Worm (Caenorhabditis elegans) whole organism, L4 larva: Measurements from ENCODE around the gene nhr-35.

Experiments
- D1046.2 ChIP-seq: fragments of 200-800 bp; sonication (Bioruptor generic); IDR thresholded peaks from 2 replicates; pipeline ENCODE4 v1.3.6; 2022; ENCODE audit warnings: missing genetic modification characterization, missing compliant biosample characterization
- F26F4.8 ChIP-seq: fragments of 200-800 bp; sonication (Bioruptor generic); conservative IDR thresholded peaks from 2 replicates; pipeline ENCODE4 v1.3.6; 2022; ENCODE audit warnings: missing genetic modification characterization, missing compliant biosample characterization
- T20F7.1 ChIP-seq: fragments of 200-800 bp; sonication (Bioruptor generic); optimal IDR thresholded peaks from 2 replicates; lab custom pipeline; 2018; ENCODE audit warnings: mild to moderate bottlenecking, missing genetic modification characterization, missing compliant biosample characterization
- T26A8.4 ChIP-seq: fragments of 200-800 bp; sonication (Bioruptor generic); IDR thresholded peaks from 2 replicates; pipeline ENCODE4 v1.3.6; 2022; ENCODE audit warnings: missing genetic modification characterization, missing compliant biosample characterization
- Y105C5A.15 ChIP-seq: fragments of 200-800 bp; sonication (Bioruptor generic); IDR thresholded peaks from 2 replicates; pipeline ENCODE4 v1.3.6; 2022; ENCODE audit warnings: missing genetic modification characterization, missing compliant biosample characterization
- Y48G9A.11 ChIP-seq: fragments of 200-800 bp; sonication (Bioruptor generic); IDR thresholded peaks from 2 replicates; pipeline ENCODE4 v1.3.6; 2022; ENCODE audit warnings: missing genetic modification reagents, missing genetic modification characterization, missing compliant biosample characterization
- Y5F2A.4 ChIP-seq: fragments of 200-800 bp; sonication (Bioruptor generic); optimal IDR thresholded peaks from 2 replicates; lab custom pipeline; 2018; ENCODE audit warnings: mild to moderate bottlenecking, missing genetic modification characterization, missing compliant biosample characterization
- aha-1 ChIP-seq: fragments of 150-350 bp; peaks from one replicate; lab custom pipeline; 2014; ENCODE audit warnings: missing biosample characterization, missing genetic modification characterization
- aly-2 ChIP-seq: sonication (generic microtip); optimal IDR thresholded peaks from 2 replicates; lab custom pipeline; 2018; ENCODE audit warnings: missing biosample characterization, missing genetic modification characterization
- arid-1 ChIP-seq: fragments of 200-800 bp; sonication (Bioruptor generic); conservative IDR thresholded peaks from 2 replicates; pipeline ENCODE4 v1.3.6; 2022; ENCODE audit warnings: missing genetic modification reagents, missing genetic modification characterization, missing compliant biosample characterization
- ceh-20 ChIP-seq: fragments of 200-800 bp; sonication (Bioruptor generic); IDR thresholded peaks from 2 replicates; pipeline ENCODE4 v1.3.6; 2022; ENCODE audit warnings: missing genetic modification reagents, missing genetic modification characterization, missing compliant biosample characterization
- ceh-62 ChIP-seq: sonication (generic microtip); optimal IDR thresholded peaks from 2 replicates; lab custom pipeline; 2017; ENCODE audit warnings: missing biosample characterization, missing genetic modification characterization
- ceh-82 ChIP-seq: sonication (generic microtip); optimal IDR thresholded peaks from 2 replicates; lab custom pipeline; 2017; ENCODE audit warnings: missing biosample characterization, missing genetic modification characterization
- cey-2 ChIP-seq: sonication (generic microtip); optimal IDR thresholded peaks from 3 replicates; lab custom pipeline; 2017; ENCODE audit warnings: missing genetic modification characterization, mild to moderate bottlenecking, missing compliant biosample characterization, antibody characterized with exemption, borderline replicate concordance; ENCODE audit not compliant: insufficient read depth
- ctbp-1 ChIP-seq: fragments of 200-800 bp; sonication (Bioruptor generic); IDR thresholded peaks from 2 replicates; pipeline ENCODE4 v1.3.6; 2022; ENCODE audit warnings: missing genetic modification reagents, missing genetic modification characterization, missing compliant biosample characterization
- daf-8 ChIP-seq: fragments of 200-800 bp; sonication (Bioruptor generic); IDR thresholded peaks from 2 replicates; pipeline ENCODE4 v1.3.6; 2022; ENCODE audit warnings: missing genetic modification characterization, missing compliant biosample characterization
- dmd-6 ChIP-seq: fragments of 200-800 bp; sonication (Bioruptor generic); IDR thresholded peaks from 2 replicates; pipeline ENCODE4 v1.3.6; 2022; ENCODE audit warnings: missing genetic modification reagents, missing genetic modification characterization, missing compliant biosample characterization
- dmd-8 ChIP-seq: fragments of 200-800 bp; sonication (Bioruptor generic); IDR thresholded peaks from 2 replicates; pipeline ENCODE4 v1.3.6; 2022; ENCODE audit warnings: missing genetic modification characterization, missing compliant biosample characterization
- dmd-9 ChIP-seq: fragments of 200-800 bp; sonication (Bioruptor generic); IDR thresholded peaks from 2 replicates; pipeline ENCODE4 v1.3.6; 2022; ENCODE audit warnings: missing genetic modification reagents, missing genetic modification characterization, missing compliant biosample characterization
- dve-1 ChIP-seq: sonication (generic microtip); optimal IDR thresholded peaks from 2 replicates; lab custom pipeline; 2017; ENCODE audit warnings: antibody characterized with exemption, mild to moderate bottlenecking, missing genetic modification characterization, missing compliant biosample characterization; ENCODE audit not compliant: insufficient read depth
- egl-27 ChIP-seq: sonication (generic microtip); optimal IDR thresholded peaks from 3 replicates; lab custom pipeline; 2017; ENCODE audit warnings: missing biosample characterization, missing genetic modification reagents, missing genetic modification characterization
- egl-43 ChIP-seq: fragments of 200-800 bp; sonication (Bioruptor generic); IDR thresholded peaks from 2 replicates; pipeline ENCODE4 v1.3.6; 2022; ENCODE audit warnings: missing genetic modification reagents, missing genetic modification characterization, missing compliant biosample characterization
- fos-1 ChIP-seq: fragments of 150-350 bp; optimal IDR thresholded peaks from 2 replicates; lab custom pipeline; 2014; ENCODE audit warnings: missing biosample characterization, missing genetic modification characterization
- hif-1 ChIP-seq, 2 experiments: sonication (generic microtip); optimal IDR thresholded peaks; 2 replicates each; lab custom pipeline; 2016 to 2017; ENCODE audit warnings: missing compliant biosample characterization in 2 of 2, missing genetic modification characterization in 2 of 2, missing genetic modification reagents in 2 of 2, missing genotype in 2 of 2, mild to moderate bottlenecking in 1 of 2
- lin-13 ChIP-seq: fragments of 150-350 bp; optimal IDR thresholded peaks from 2 replicates; lab custom pipeline; 2014; ENCODE audit warnings: missing biosample characterization, missing genetic modification reagents, missing genetic modification characterization
- lin-15B ChIP-seq: fragments of 150-350 bp; sonication (generic microtip); optimal IDR thresholded peaks from 3 replicates; lab custom pipeline; 2014; ENCODE audit warnings: missing biosample characterization, missing genetic modification characterization
- lin-38 ChIP-seq: fragments of 200-800 bp; sonication (Bioruptor generic); IDR thresholded peaks from 2 replicates; pipeline ENCODE4 v1.3.6; 2022; ENCODE audit warnings: missing genetic modification reagents, missing genetic modification characterization, missing compliant biosample characterization
- lir-3 ChIP-seq: sonication (generic microtip); optimal IDR thresholded peaks from 2 replicates; lab custom pipeline; 2016; ENCODE audit warnings: mild to moderate bottlenecking, missing genetic modification characterization, missing compliant biosample characterization
- madf-5 ChIP-seq, 2 experiments: fragments of 200-800 bp; sonication (Bioruptor generic); IDR thresholded peaks; 2 replicates each; pipeline ENCODE4 v1.3.6; 2022; ENCODE audit warnings: missing compliant biosample characterization in 2 of 2, missing genetic modification characterization in 2 of 2
- nhr-10 ChIP-seq: fragments of 150-350 bp; optimal IDR thresholded peaks from 2 replicates; lab custom pipeline; 2014; ENCODE audit warnings: missing biosample characterization, missing genetic modification characterization
- nhr-11 ChIP-seq: fragments of 150-350 bp; optimal IDR thresholded peaks from 2 replicates; lab custom pipeline; 2014; ENCODE audit warnings: missing biosample characterization, missing genetic modification characterization
- nhr-111 ChIP-seq: fragments of 200-800 bp; sonication (Bioruptor generic); optimal IDR thresholded peaks from 2 replicates; lab custom pipeline; 2018; ENCODE audit warnings: mild to moderate bottlenecking, missing genetic modification characterization, missing compliant biosample characterization
- nhr-237 ChIP-seq: sonication (generic microtip); optimal IDR thresholded peaks from 2 replicates; lab custom pipeline; 2017; ENCODE audit warnings: missing biosample characterization, missing genetic modification characterization
- nhr-25 ChIP-seq: sonication (generic microtip); optimal IDR thresholded peaks from 2 replicates; lab custom pipeline; 2017; ENCODE audit warnings: missing genetic modification characterization, mild to moderate bottlenecking, missing compliant biosample characterization, antibody characterized with exemption, moderate library complexity, borderline replicate concordance; ENCODE audit not compliant: insufficient read depth
- nhr-42 ChIP-seq: fragments of 200-800 bp; sonication (Bioruptor generic); IDR thresholded peaks from 2 replicates; pipeline ENCODE4 v1.3.6; 2022; ENCODE audit warnings: missing genetic modification characterization, missing compliant biosample characterization
- nhr-77 ChIP-seq: fragments of 150-350 bp; optimal IDR thresholded peaks from 2 replicates; lab custom pipeline; 2014; ENCODE audit warnings: missing biosample characterization, missing genetic modification characterization
- pha-4 ChIP-seq, 2 experiments: fragments of 150-350 bp in 1 of 2; fragments of 200-800 bp in 1 of 2; sonication (Bioruptor generic) in 1 of 2; IDR thresholded peaks in 1 of 2; optimal IDR thresholded peaks in 1 of 2; 2 replicates each; pipeline versions ENCODE4 v1.3.6 to Lab custom; 2014 to 2022; ENCODE audit warnings: missing genetic modification characterization in 2 of 2, missing genetic modification reagents in 2 of 2, missing biosample characterization in 1 of 2, missing compliant biosample characterization in 1 of 2
- php-3 ChIP-seq: fragments of 200-800 bp; sonication (Bioruptor generic); IDR thresholded peaks from 2 replicates; pipeline ENCODE4 v1.3.6; 2022; ENCODE audit warnings: missing genetic modification reagents, missing genetic modification characterization, missing compliant biosample characterization
- pqm-1 ChIP-seq: sonication (generic microtip); optimal IDR thresholded peaks from 2 replicates; lab custom pipeline; 2017; ENCODE audit warnings: missing biosample characterization, missing genetic modification characterization
- set-16 ChIP-seq: fragments of 200-800 bp; sonication (Bioruptor generic); IDR thresholded peaks from 2 replicates; pipeline ENCODE4 v1.3.6; 2022; ENCODE audit warnings: missing genetic modification reagents, missing genetic modification characterization, missing compliant biosample characterization
- skn-1 ChIP-seq: fragments of 150-350 bp; optimal IDR thresholded peaks from 2 replicates; lab custom pipeline; 2014; ENCODE audit warnings: missing biosample characterization, missing genetic modification characterization
- snpc-4 ChIP-seq: fragments of 150-350 bp; optimal IDR thresholded peaks from 2 replicates; lab custom pipeline; 2014; ENCODE audit warnings: missing biosample characterization, missing genetic modification characterization
- tra-1 ChIP-seq: fragments of 200-800 bp; sonication (Bioruptor generic); IDR thresholded peaks from 2 replicates; pipeline ENCODE4 v1.3.6; 2022; ENCODE audit warnings: missing genetic modification reagents, missing genetic modification characterization, missing compliant biosample characterization
- unc-39 ChIP-seq: sonication (generic microtip); optimal IDR thresholded peaks from 2 replicates; lab custom pipeline; 2017; ENCODE audit warnings: missing biosample characterization, missing genetic modification characterization
- zfp-2 ChIP-seq: sonication (generic microtip); optimal IDR thresholded peaks from 2 replicates; lab custom pipeline; 2016; ENCODE audit warnings: mild to moderate bottlenecking, missing genetic modification characterization, missing compliant biosample characterization
- zfp-3 ChIP-seq: fragments of 200-800 bp; sonication (Bioruptor generic); conservative IDR thresholded peaks from 2 replicates; pipeline ENCODE4 v1.3.6; 2022; ENCODE audit warnings: missing genetic modification reagents, missing genetic modification characterization, missing compliant biosample characterization
- zip-2 ChIP-seq: fragments of 150-350 bp; optimal IDR thresholded peaks from 2 replicates; lab custom pipeline; 2014; ENCODE audit warnings: missing biosample characterization, missing genetic modification characterization
- ztf-11 ChIP-seq: fragments of 150-350 bp; optimal IDR thresholded peaks from 2 replicates; lab custom pipeline; 2014; ENCODE audit warnings: missing biosample characterization, missing genetic modification characterization

The nhr-35 gene

ce11 chrX:4528905-4529304 lies 3.6 kb upstream of the nhr-35 start (continued):
- TF ChIP-seq ztf-11 (tag; lab: Kevin White, UChicago): no peak
- TF ChIP-seq pha-4 (GFP tag; IDR thresholded peaks at IDR 0.05; lab: Robert Waterston, UW): no peak
- no peak for TF ChIP-seq pha-4 (tag; optimal IDR thresholded peaks at IDR 0.05; lab: Kevin White, UChicago)
- TF ChIP-seq hif-1 (tag; optimal IDR thresholded peaks at IDR 0.05; lab: Kevin White, UChicago): no peak
- TF ChIP-seq zfp-2 (tag; lab: Kevin White, UChicago): no peak
- no peak for TF ChIP-seq dmd-9 (GFP tag; lab: Robert Waterston, UW)
- no peak for TF ChIP-seq Y48G9A.11 (GFP tag; lab: Robert Waterston, UW)
- peak; percentile 66 for TF ChIP-seq dve-1 (tag; lab: Kevin White, UChicago)
- TF ChIP-seq nhr-11: peak; percentile 69
- no peak for TF ChIP-seq nhr-42
- TF ChIP-seq set-16: no peak
- TF ChIP-seq arid-1: no peak
- TF ChIP-seq pqm-1 (tag; lab: Kevin White, UChicago): peak; percentile 52
- TF ChIP-seq ceh-82: no peak
- TF ChIP-seq snpc-4 (tag; lab: Kevin White, UChicago): no peak
- no peak for TF ChIP-seq skn-1
- TF ChIP-seq nhr-237 (tag; lab: Kevin White, UChicago): no peak
- TF ChIP-seq aha-1 (tag; lab: Kevin White, UChicago): peak; percentile 96
- TF ChIP-seq D1046.2 (GFP tag; lab: Robert Waterston, UW): no peak
- no peak for TF ChIP-seq F26F4.8 (GFP tag; lab: Robert Waterston, UW)
- TF ChIP-seq T20F7.1 (GFP tag; lab: Kevin White, UChicago): no peak
- TF ChIP-seq dmd-8: no peak
- no peak for TF ChIP-seq ceh-62 (tag; lab: Kevin White, UChicago)
- TF ChIP-seq nhr-25 (tag; lab: Kevin White, UChicago): peak; percentile 62
- TF ChIP-seq aly-2 (tag; lab: Kevin White, UChicago): no peak

- no peak for TF ChIP-seq fos-1 (tag; lab: Kevin White, UChicago)
- TF ChIP-seq egl-43 (GFP tag; lab: Robert Waterston, UW): no peak
- no peak for TF ChIP-seq hif-1 (tag; optimal IDR thresholded peaks at IDR 0.05; lab: Kevin White, UChicago)
- TF ChIP-seq lin-38: no peak
- no peak for TF ChIP-seq ctbp-1 (GFP tag; lab: Robert Waterston, UW)
- TF ChIP-seq lin-13 (GFP tag; lab: Kevin White, UChicago): no peak
- no peak for TF ChIP-seq nhr-237 (tag; lab: Kevin White, UChicago)
- 0 out of 2 replicates have a peak, but pooled peaks have one; percentile 42 for TF ChIP-seq php-3 (GFP tag; lab: Robert Waterston, UW)
- no peak for TF ChIP-seq madf-5 (GFP tag; IDR thresholded peaks at IDR 0.05; lab: Robert Waterston, UW)
- no peak for TF ChIP-seq Y48G9A.11 (GFP tag; lab: Robert Waterston, UW)
- no peak for TF ChIP-seq pha-4 (GFP tag; IDR thresholded peaks at IDR 0.05; lab: Robert Waterston, UW)
- TF ChIP-seq pha-4 (tag; optimal IDR thresholded peaks at IDR 0.05; lab: Kevin White, UChicago): no peak
- 0 out of 2 replicates have a peak, but pooled peaks have one; percentile 5 for TF ChIP-seq tra-1 (GFP tag; lab: Robert Waterston, UW)
- TF ChIP-seq unc-39: no peak
- TF ChIP-seq lir-3 (tag; lab: Kevin White, UChicago): no peak
- TF ChIP-seq nhr-111 (GFP tag; lab: Kevin White, UChicago): no peak
- no peak for TF ChIP-seq snpc-4 (tag; lab: Kevin White, UChicago)
- TF ChIP-seq dmd-6 (GFP tag; lab: Robert Waterston, UW): peak; percentile 84
- no peak for TF ChIP-seq cey-2 (tag; lab: Kevin White, UChicago)
- 0 out of 2 replicates have a peak, but pooled peaks have one; percentile 9 for TF ChIP-seq ceh-20 (GFP tag; lab: Robert Waterston, UW)
- no peak for TF ChIP-seq nhr-10
- no peak for TF ChIP-seq zfp-3 (GFP tag; lab: Robert Waterston, UW)
- no peak for TF ChIP-seq aly-2 (tag; lab: Kevin White, UChicago)
- no peak for TF ChIP-seq nhr-42
- no peak for TF ChIP-seq dmd-9 (GFP tag; lab: Robert Waterston, UW)
- TF ChIP-seq Y5F2A.4 (GFP tag; lab: Kevin White, UChicago): no peak
- TF ChIP-seq zip-2 (tag; lab: Kevin White, UChicago): no peak
- peak; percentile 51 for TF ChIP-seq nhr-77
- no peak for TF ChIP-seq dmd-8
- no peak for TF ChIP-seq zfp-2 (tag; lab: Kevin White, UChicago)
- TF ChIP-seq daf-8 (GFP tag; lab: Robert Waterston, UW): no peak
- TF ChIP-seq lin-15B: no peak
- no peak for TF ChIP-seq nhr-11
- no peak for TF ChIP-seq egl-27
- TF ChIP-seq T26A8.4 (GFP tag; lab: Robert Waterston, UW): no peak
- no peak for TF ChIP-seq Y105C5A.15 (GFP tag; lab: Robert Waterston, UW)
Observed at ce11 chrX:4530426-4531044, 2.0 kb upstream of the nhr-35 start.
